Worm (Caenorhabditis elegans) whole organism, dauer: ENCODE data around the gene otpl-2.

Source experiments
- unc-62 ChIP-seq: sonication (generic microtip); optimal IDR thresholded peaks from 2 replicates; lab custom pipeline; 2017; ENCODE audit warnings: missing biosample characterization, missing genetic modification reagents, missing genetic modification characterization

The otpl-2 gene

ce11 chrV:4073455-4073854 lies at the start of gene otpl-2:
Gene otpl-2 (plus strand): TSS chrV:4073755.
- TF ChIP-seq unc-62 (GFP tag; lab: Kevin White, UChicago), result no peak

- no peak for TF ChIP-seq unc-62 (GFP tag; lab: Kevin White, UChicago)
Observed at ce11 chrV:4024777-4025176, 48.8 kb upstream of the otpl-2 start, which contains the start of gene K09D9.1. Gene K09D9.1 (plus strand): TSS chrV:4025047.

DNA sequence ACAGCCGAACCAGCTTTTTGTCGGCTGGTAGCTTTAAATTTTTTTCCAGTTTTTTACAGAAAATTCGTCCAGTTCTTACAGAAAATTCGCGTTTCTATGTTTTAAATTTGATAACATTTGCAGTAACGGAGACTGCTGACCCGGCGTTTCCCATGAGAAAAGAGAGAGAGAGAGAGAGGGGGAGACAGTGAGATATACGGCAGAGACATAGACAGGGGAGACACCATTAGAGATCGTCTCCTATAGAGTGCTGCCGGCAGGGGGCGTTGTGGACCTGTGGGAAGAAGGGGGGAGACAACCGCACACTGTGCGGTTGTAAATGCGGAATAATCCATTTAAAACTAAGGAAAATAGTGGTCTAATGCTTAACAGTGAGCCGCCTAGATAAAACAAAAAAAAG lies 43.9 kb upstream of the otpl-2 start:
- TF ChIP-seq unc-62 (GFP tag; lab: Kevin White, UChicago), result no peak

- TF ChIP-seq unc-62 (GFP tag; lab: Kevin White, UChicago), result no peak
Observed at ce11 chrV:4031319-4031718, 42.2 kb upstream of the otpl-2 start, which contains the start of gene cyp-35A4. Gene cyp-35A4 (plus strand): TSS chrV:4031619.

DNA sequence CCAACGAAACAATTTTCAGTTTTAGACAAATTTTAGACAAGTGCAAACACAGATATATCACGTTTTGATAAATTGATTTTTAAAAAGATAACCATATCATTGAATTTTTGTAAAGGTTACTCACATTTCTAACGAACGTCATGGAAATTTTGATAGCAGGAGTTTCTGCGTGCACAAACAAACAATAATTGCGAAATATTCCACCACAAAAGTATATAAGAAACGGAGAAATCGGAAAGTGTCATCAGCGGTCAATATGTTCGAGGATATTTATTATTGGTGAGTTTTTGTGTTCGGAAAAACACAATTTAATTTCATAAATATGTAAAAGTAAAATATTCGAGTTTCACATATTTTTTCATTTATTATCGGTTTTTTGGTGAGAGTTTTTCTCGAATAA lies 39.3 kb upstream of the otpl-2 start, which contains the start of gene C49G7.7:
Gene C49G7.7 (plus strand): TSS at position 174 of the 400 bp plus-strand sequence.
- TF ChIP-seq unc-62 (GFP tag; lab: Kevin White, UChicago), result no peak

DNA sequence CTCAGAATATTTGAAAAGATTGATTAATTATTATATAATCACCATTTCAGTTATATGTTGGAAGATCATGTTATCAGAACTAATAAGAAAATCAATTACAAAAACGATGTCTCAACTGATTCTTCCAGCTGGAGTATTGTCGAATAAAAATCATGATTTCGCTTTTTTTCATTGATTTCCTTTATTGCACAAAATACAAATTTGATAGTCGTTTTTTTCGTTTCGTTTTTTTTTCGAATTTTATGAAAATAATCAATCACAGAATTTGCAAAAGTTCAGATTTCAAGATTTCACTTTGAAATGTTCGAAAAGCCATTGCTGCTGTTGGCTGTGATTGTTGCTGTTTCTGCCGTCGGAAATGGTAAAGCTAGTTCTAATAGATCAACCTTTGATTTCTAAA lies 37.7 kb upstream of the otpl-2 start, which contains the start of gene C49G7.13:
Gene C49G7.13 (plus strand): TSS at position 301 of the 400 bp plus-strand sequence.
- no peak for TF ChIP-seq unc-62 (GFP tag; lab: Kevin White, UChicago)

- TF ChIP-seq unc-62 (GFP tag; lab: Kevin White, UChicago), result no peak
Observed at ce11 chrV:4038110-4038509, 35.4 kb upstream of the otpl-2 start, which contains the start of gene C49G7.12. Gene C49G7.12 (plus strand): TSS chrV:4038410.

DNA sequence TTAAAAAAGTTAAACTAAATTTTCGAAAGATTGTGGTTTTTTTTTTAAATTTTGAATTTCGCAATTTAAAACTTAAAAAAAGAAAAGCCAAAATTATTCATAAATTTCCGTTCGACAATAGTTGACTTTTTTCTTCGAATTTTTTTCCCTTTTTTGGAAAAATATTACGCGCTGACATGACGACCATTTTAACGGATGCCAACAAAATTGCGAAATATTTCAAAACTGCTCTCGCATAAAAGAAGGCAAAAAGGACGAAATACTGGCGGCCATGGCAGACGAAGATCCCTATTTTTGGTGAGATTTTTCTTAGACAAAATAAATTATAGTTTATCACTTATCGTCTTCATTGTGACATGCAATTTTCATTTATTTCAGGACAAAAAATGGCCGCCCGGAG lies 35.0 kb upstream of the otpl-2 start:
- no peak for TF ChIP-seq unc-62 (GFP tag; lab: Kevin White, UChicago)

DNA sequence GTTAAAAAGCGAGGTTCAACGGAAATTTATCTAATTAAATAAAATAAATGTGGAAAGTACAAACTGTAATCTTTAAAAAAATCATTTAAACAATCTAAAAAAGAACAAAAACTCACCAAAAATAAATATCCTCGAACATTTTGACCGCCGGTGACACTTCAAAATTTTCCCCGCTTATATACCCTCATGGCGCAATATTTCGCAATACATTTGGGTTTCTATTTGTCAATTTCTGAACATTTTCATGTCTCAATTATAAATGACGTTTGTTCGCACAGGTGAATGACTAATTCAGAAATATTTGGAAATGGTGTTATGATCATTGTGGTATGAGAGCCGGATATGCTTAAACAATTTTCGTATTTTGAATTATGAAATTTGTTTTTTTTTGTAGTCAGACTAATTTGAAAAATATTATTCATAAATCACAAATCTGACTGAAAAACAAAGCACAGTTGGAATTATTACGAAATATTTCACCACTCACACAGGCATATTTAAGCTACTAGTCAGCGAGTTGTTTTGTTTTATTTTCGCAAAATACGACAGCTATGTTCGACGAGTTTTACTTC lies 31.6 kb upstream of the otpl-2 start, which contains the start of the genes C49G7.10 and irg-2:
Gene C49G7.10 (minus strand): TSS at position 169 of the 572 bp plus-strand sequence.
Gene irg-2 (plus strand): TSS at position 329 of the 572 bp plus-strand sequence.
- no peak for TF ChIP-seq unc-62 (GFP tag; lab: Kevin White, UChicago)

DNA sequence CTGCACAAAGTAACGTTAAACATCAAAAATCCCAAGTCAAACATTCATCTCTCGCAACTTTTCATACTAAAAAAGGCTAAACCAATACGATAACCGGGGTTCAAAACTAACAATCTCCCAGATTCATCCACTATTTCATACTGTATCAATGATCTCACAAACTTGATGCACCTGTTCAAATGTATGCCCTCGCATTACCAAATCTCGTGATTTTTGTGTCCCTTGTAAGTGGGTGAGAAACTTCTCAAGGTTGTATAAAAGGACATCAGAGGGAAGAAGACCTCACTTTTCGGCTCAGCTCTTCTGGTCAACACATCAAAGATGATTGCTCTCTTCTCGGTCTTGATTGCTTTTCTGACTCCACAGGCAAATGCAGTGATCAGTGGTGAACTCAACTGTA lies 29.9 kb upstream of the otpl-2 start, which contains the start of gene phat-3:
Gene phat-3 (plus strand): TSS at position 301 of the 400 bp plus-strand sequence.
- TF ChIP-seq unc-62 (GFP tag; lab: Kevin White, UChicago), result no peak

DNA sequence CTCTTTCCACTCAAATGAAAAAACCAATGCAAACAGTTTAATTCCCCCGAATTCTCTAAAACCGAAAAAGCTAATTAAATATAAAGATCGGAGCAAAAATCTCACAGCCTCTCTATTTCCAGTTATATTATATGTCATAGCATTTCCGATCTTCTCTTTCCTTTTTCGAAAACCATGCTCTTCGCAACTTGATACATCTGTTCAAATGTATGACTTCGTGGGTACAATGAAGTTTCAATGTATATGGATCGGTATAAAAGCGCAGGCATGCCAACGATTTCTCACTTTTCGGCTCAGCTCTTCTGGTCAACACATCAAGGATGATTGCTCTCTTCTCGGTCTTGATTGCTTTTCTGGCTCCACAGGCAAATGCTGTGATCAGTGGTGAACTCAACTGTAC lies 27.4 kb upstream of the otpl-2 start, which contains the start of gene phat-7:
Gene phat-7 (plus strand): TSS at position 301 of the 400 bp plus-strand sequence.
- no peak for TF ChIP-seq unc-62 (GFP tag; lab: Kevin White, UChicago)

ce11 chrV:4047541-4047940 lies 26.0 kb upstream of the otpl-2 start, which contains the start of gene srh-169:
Gene srh-169 (plus strand): TSS chrV:4047841.
- no peak for TF ChIP-seq unc-62 (GFP tag; lab: Kevin White, UChicago)

- TF ChIP-seq unc-62 (GFP tag; lab: Kevin White, UChicago), result no peak
Observed at ce11 chrV:4055025-4055424, 18.5 kb upstream of the otpl-2 start, which contains the start of gene djr-1.2. Gene djr-1.2 (minus strand): TSS chrV:4055125.

DNA sequence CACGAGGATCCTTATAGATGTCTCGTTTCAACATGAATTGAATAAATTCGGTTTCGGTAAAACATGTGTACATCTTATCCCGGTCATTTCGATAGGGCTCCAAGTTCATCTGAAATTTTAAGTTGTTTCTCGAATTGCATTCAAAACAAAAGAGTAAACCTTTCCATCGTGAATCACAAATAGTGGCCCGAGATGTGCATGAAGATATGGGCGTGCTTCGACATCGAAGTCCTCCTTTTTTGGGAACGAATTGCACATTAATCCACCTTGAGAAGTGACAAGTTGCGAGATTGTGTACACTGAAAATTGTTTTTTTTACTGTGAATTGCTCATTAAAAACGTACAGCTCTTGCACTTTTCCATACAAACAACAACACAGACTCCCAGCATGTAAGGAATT lies 17.4 kb upstream of the otpl-2 start:
- no peak for TF ChIP-seq unc-62 (GFP tag; lab: Kevin White, UChicago)

DNA sequence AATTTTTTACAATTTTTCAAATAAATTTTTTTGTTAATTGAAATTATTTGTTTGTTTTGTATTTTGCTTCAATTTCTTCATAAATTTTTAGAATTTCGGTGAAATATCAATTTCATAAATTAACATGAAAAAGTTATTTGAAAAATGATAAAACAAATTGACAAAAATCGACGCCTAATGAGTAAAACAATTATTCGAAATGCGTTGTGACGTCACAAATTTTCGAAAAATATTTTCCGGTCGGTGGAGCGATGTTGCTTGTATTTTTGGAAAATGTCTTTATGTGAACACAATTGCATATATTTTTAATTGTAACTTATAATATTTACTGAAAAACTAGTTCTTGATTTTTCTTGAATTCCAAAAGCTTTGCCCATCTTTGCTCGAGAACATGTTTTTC lies 7.0 kb downstream of the otpl-2 start:
- TF ChIP-seq unc-62 (GFP tag; lab: Kevin White, UChicago), result no peak

DNA sequence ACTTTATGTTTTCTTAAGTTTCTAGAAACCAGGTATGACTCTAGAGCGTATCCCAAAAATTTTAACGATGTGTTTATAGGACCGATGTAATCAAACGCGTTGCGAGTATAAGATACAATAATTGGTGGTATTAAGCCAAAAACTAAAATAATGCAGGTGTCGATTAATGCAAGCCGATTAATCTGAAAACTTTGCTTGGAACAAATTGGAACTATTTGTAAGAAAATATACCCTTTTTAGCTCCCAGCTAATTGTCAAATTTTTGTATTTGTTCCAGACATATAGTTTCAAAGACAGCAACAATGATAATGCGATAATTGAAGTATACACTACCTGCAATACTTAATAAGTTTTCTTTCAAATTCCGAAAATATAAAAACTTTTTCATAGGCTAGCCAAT lies 7.7 kb downstream of the otpl-2 start, which contains the start of gene srh-211:
Gene srh-211 (minus strand): TSS at position 101 of the 400 bp plus-strand sequence.
- no peak for TF ChIP-seq unc-62 (GFP tag; lab: Kevin White, UChicago)

- TF ChIP-seq unc-62 (GFP tag; lab: Kevin White, UChicago), result no peak
Observed at ce11 chrV:4082952-4083351, 9.4 kb downstream of the otpl-2 start, which contains the start of gene F38H12.5. Gene F38H12.5 (minus strand): TSS chrV:4083052.
